Worm (Caenorhabditis elegans) whole organism, L1 larva: ENCODE measurements around the gene dpm-3.

Source experiments
- C16A3.4 ChIP-seq: fragments of 150-350 bp; optimal IDR thresholded peaks from 2 replicates; lab custom pipeline; 2014; ENCODE audit warnings: missing biosample characterization, missing genetic modification characterization
- C34B4.2 ChIP-seq: sonication (generic microtip); optimal IDR thresholded peaks from 2 replicates; lab custom pipeline; 2017; ENCODE audit warnings: mild to moderate bottlenecking, missing genetic modification characterization, missing compliant biosample characterization
- F16B12.6 ChIP-seq: fragments of 150-350 bp; optimal IDR thresholded peaks from 2 replicates; lab custom pipeline; 2014; ENCODE audit warnings: missing biosample characterization, missing genetic modification characterization
- aha-1 ChIP-seq: fragments of 150-350 bp; optimal IDR thresholded peaks from 2 replicates; lab custom pipeline; 2014; ENCODE audit warnings: missing biosample characterization, missing genetic modification characterization
- alr-1 ChIP-seq: fragments of 200-800 bp; sonication (Bioruptor generic); optimal IDR thresholded peaks from 2 replicates; lab custom pipeline; 2018; ENCODE audit warnings: borderline replicate concordance, mild to moderate bottlenecking, missing genetic modification characterization, missing compliant biosample characterization
- blmp-1 ChIP-seq: fragments of 150-350 bp; optimal IDR thresholded peaks from 2 replicates; lab custom pipeline; 2014; ENCODE audit warnings: missing biosample characterization, missing genetic modification characterization
- ceh-82 ChIP-seq, 3 experiments: fragments of 150-350 bp in 1 of 3; sonication (generic microtip) in 2 of 3; optimal IDR thresholded peaks; 2 replicates each; lab custom pipeline; 2014 to 2017; ENCODE audit warnings: missing biosample characterization in 3 of 3, missing genetic modification characterization in 3 of 3
- ceh-88 ChIP-seq: fragments of 200-800 bp; sonication (Bioruptor generic); IDR thresholded peaks from 2 replicates; pipeline ENCODE4 v1.3.6; 2022; ENCODE audit warnings: missing genetic modification characterization, missing compliant biosample characterization
- ces-1 ChIP-seq: fragments of 150-350 bp; optimal IDR thresholded peaks from 2 replicates; lab custom pipeline; 2014; ENCODE audit warnings: missing biosample characterization, missing genetic modification reagents, missing genetic modification characterization
- efl-3 ChIP-seq: fragments of 200-800 bp; sonication (Bioruptor generic); optimal IDR thresholded peaks from 2 replicates; lab custom pipeline; 2018; ENCODE audit warnings: mild to moderate bottlenecking, missing genetic modification characterization, missing compliant biosample characterization
- egl-13 ChIP-seq: sonication (generic microtip); optimal IDR thresholded peaks from 2 replicates; lab custom pipeline; 2016; ENCODE audit warnings: missing genotype, missing genetic modification reagents, missing genetic modification characterization, missing compliant biosample characterization
- elt-2 ChIP-seq: sonication (generic microtip); optimal IDR thresholded peaks from 2 replicates; lab custom pipeline; 2016; ENCODE audit warnings: missing genetic modification characterization, mild to moderate bottlenecking, inconsistent platforms, missing compliant biosample characterization, missing genetic modification reagents
- ets-5 ChIP-seq: fragments of 200-800 bp; sonication (Bioruptor generic); IDR thresholded peaks from 2 replicates; pipeline ENCODE4 v1.3.6; 2022; ENCODE audit warnings: missing genetic modification characterization, missing compliant biosample characterization
- fkh-4 ChIP-seq: sonication (generic microtip); optimal IDR thresholded peaks from 2 replicates; lab custom pipeline; 2016; ENCODE audit warnings: missing compliant biosample characterization, missing genetic modification characterization, borderline replicate concordance
- grh-1 ChIP-seq: fragments of 200-800 bp; sonication (Bioruptor generic); IDR thresholded peaks from 2 replicates; pipeline ENCODE4 v1.3.6; 2022; ENCODE audit warnings: missing genetic modification reagents, missing genetic modification characterization, missing compliant biosample characterization
- hlh-17 ChIP-seq: fragments of 200-800 bp; sonication (Bioruptor generic); optimal IDR thresholded peaks from 2 replicates; lab custom pipeline; 2018; ENCODE audit warnings: missing genetic modification characterization, mild to moderate bottlenecking, missing compliant biosample characterization, moderate library complexity, borderline replicate concordance
- irx-1 ChIP-seq: sonication (generic microtip); optimal IDR thresholded peaks from 2 replicates; lab custom pipeline; 2016; ENCODE audit warnings: missing genetic modification characterization, missing compliant biosample characterization
- isw-1 ChIP-seq: fragments of 200-800 bp; sonication (Bioruptor generic); IDR thresholded peaks from 2 replicates; pipeline ENCODE4 v1.3.6; 2022; ENCODE audit warnings: missing genetic modification characterization, missing compliant biosample characterization
- jun-1 ChIP-seq: fragments of 150-350 bp; optimal IDR thresholded peaks from 2 replicates; lab custom pipeline; 2014; ENCODE audit warnings: missing biosample characterization, missing genetic modification reagents, missing genetic modification characterization
- lin-13 ChIP-seq: fragments of 150-350 bp; optimal IDR thresholded peaks from 2 replicates; lab custom pipeline; 2014; ENCODE audit warnings: missing biosample characterization, missing genetic modification reagents, missing genetic modification characterization
- mab-9 ChIP-seq: fragments of 200-800 bp; sonication (Bioruptor generic); IDR thresholded peaks from 2 replicates; pipeline ENCODE4 v1.3.6; 2022; ENCODE audit warnings: missing genetic modification reagents, missing genetic modification characterization, missing compliant biosample characterization
- mdl-1 ChIP-seq, 2 experiments: fragments of 150-350 bp; optimal IDR thresholded peaks; 2 replicates each; lab custom pipeline; 2014 to 2017; ENCODE audit warnings: missing biosample characterization in 2 of 2, missing genetic modification characterization in 2 of 2, inconsistent platforms in 1 of 2
- nhr-11 ChIP-seq: fragments of 150-350 bp; optimal IDR thresholded peaks from 2 replicates; lab custom pipeline; 2014; ENCODE audit warnings: missing biosample characterization, missing genetic modification characterization
- nhr-12 ChIP-seq: sonication (generic microtip); optimal IDR thresholded peaks from 2 replicates; lab custom pipeline; 2017; ENCODE audit warnings: missing biosample characterization, missing genetic modification characterization
- nhr-28 ChIP-seq: fragments of 150-350 bp; optimal IDR thresholded peaks from 2 replicates; lab custom pipeline; 2014; ENCODE audit warnings: missing biosample characterization, missing genetic modification characterization
- nhr-71 ChIP-seq: sonication (generic microtip); optimal IDR thresholded peaks from 2 replicates; lab custom pipeline; 2016; ENCODE audit warnings: mild to moderate bottlenecking, missing genetic modification characterization, moderate library complexity, missing compliant biosample characterization
- nhr-90 ChIP-seq: sonication (generic microtip); optimal IDR thresholded peaks from 2 replicates; lab custom pipeline; 2016; ENCODE audit warnings: mild to moderate bottlenecking, missing genetic modification characterization, missing compliant biosample characterization; ENCODE audit not compliant: poor library complexity
- pag-3 ChIP-seq: sonication (generic microtip); optimal IDR thresholded peaks from 2 replicates; lab custom pipeline; 2017; ENCODE audit warnings: missing genetic modification characterization, mild to moderate bottlenecking, missing compliant biosample characterization, antibody characterized with exemption, borderline replicate concordance; ENCODE audit not compliant: insufficient read depth
- pax-3 ChIP-seq: fragments of 200-800 bp; sonication (Bioruptor generic); optimal IDR thresholded peaks from 2 replicates; lab custom pipeline; 2018; ENCODE audit warnings: mild to moderate bottlenecking, missing genetic modification characterization, moderate library complexity, missing compliant biosample characterization
- pqm-1 ChIP-seq: sonication (generic microtip); optimal IDR thresholded peaks from 3 replicates; lab custom pipeline; 2017; ENCODE audit warnings: missing biosample characterization, missing genetic modification characterization
- snpc-4 ChIP-seq: fragments of 150-350 bp; optimal IDR thresholded peaks from 2 replicates; lab custom pipeline; 2014; ENCODE audit warnings: missing biosample characterization, missing genetic modification characterization
- sptf-1 ChIP-seq: fragments of 150-350 bp; optimal IDR thresholded peaks from 2 replicates; lab custom pipeline; 2014; ENCODE audit warnings: missing biosample characterization, missing genetic modification characterization
- sup-37 ChIP-seq: fragments of 200-800 bp; sonication (Bioruptor generic); optimal IDR thresholded peaks from 2 replicates; lab custom pipeline; 2018; ENCODE audit warnings: mild to moderate bottlenecking, missing genetic modification characterization, missing compliant biosample characterization
- swsn-7 ChIP-seq: sonication (generic microtip); optimal IDR thresholded peaks from 2 replicates; lab custom pipeline; 2016; ENCODE audit warnings: missing genetic modification characterization, missing compliant biosample characterization
- tlp-1 ChIP-seq: fragments of 150-350 bp; optimal IDR thresholded peaks from 2 replicates; lab custom pipeline; 2014; ENCODE audit warnings: missing biosample characterization, missing genetic modification characterization
- unc-30 ChIP-seq: sonication (generic microtip); optimal IDR thresholded peaks from 2 replicates; lab custom pipeline; 2017; ENCODE audit warnings: missing biosample characterization, missing genetic modification characterization
- unc-62 ChIP-seq: fragments of 150-350 bp; optimal IDR thresholded peaks from 2 replicates; lab custom pipeline; 2014; ENCODE audit warnings: missing biosample characterization, missing genetic modification reagents, missing genetic modification characterization
- vab-15 ChIP-seq: sonication (generic microtip); optimal IDR thresholded peaks from 2 replicates; lab custom pipeline; 2017; ENCODE audit warnings: missing genotype, mild to moderate bottlenecking, missing genetic modification characterization, missing compliant biosample characterization
- xbp-1 ChIP-seq: sonication (generic microtip); optimal IDR thresholded peaks from 2 replicates; lab custom pipeline; 2016; ENCODE audit warnings: missing genetic modification characterization, missing compliant biosample characterization
- zag-1 ChIP-seq: fragments of 150-350 bp; optimal IDR thresholded peaks from 2 replicates; lab custom pipeline; 2014; ENCODE audit warnings: missing biosample characterization, missing genetic modification characterization
- ztf-11 ChIP-seq, 2 experiments: sonication (generic microtip); optimal IDR thresholded peaks; 2 replicates each; lab custom pipeline; 2016 to 2017; ENCODE audit warnings: missing genetic modification characterization in 2 of 2, missing biosample characterization in 1 of 2, missing compliant biosample characterization in 1 of 2

dpm-3 gene

DNA sequence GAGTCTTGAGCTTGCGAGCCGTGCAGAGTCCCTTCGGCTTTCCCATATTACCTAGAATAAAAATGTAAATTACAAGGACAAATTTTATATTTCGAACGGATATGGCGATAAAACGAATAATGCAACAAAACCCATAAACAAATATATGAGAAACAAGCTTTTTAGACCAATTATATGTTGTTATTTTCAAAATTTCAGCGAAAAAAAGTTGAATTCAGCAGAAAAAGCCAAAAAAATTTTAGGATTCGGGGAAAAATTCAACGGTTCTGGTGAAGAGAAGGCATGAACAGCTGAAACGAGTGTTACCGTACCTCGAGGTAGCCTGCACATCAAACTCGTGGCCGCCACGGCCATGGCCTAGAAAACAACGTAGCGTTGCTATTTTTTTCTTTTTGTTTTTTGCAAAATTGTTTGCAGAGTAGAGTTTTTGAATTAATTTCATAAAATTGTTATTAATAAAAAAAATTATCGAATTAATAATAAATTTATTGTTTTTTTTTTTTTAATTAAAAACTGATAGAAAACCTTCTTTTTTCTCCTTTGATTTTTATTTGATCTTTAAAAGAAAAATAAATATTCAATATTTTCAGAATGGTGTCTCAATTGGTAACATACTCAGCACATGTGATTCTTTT lies at the start of gene dpm-3, which contains the start of gene rps-23 (continued):
- TF ChIP-seq pax-3 (tag; lab: Kevin White, UChicago) (peak; percentile 95), egl-13 (tag; lab: Kevin White, UChicago) (peak; percentile 91), ets-5 (GFP tag; lab: Robert Waterston, UW) (no peak), isw-1 (peak; percentile 97), xbp-1 (tag; lab: Kevin White, UChicago) (peak; percentile 94), nhr-90 (tag; lab: Kevin White, UChicago) (peak; percentile 95), ztf-11 (tag; optimal IDR thresholded peaks at IDR 0.05; lab: Kevin White, UChicago) (peak in 1 of 2 experiments; percentile 89), alr-1 (no peak), fkh-4 (peak; percentile 87), pag-3 (tag; lab: Kevin White, UChicago) (peak; percentile 8), sptf-1 (no peak), unc-62 (GFP tag; lab: Kevin White, UChicago) (no peak), C34B4.2 (tag; lab: Kevin White, UChicago) (no peak), snpc-4 (peak; percentile 75), nhr-12 (tag; lab: Kevin White, UChicago) (no peak), unc-30 (tag; lab: Kevin White, UChicago) (no peak), irx-1 (peak; percentile 89), pqm-1 (tag; lab: Kevin White, UChicago) (no peak), mdl-1 (tag; optimal IDR thresholded peaks at IDR 0.05; lab: Kevin White, UChicago) (peak in 1 of 2 experiments; percentile 87), hlh-17 (GFP tag; lab: Kevin White, UChicago) (no peak), efl-3 (GFP tag; lab: Kevin White, UChicago) (peak; percentile 10), F16B12.6 (tag; lab: Kevin White, UChicago) (peak; percentile 72), nhr-28 (tag; lab: Kevin White, UChicago) (no peak), C16A3.4 (tag; lab: Kevin White, UChicago) (peak; percentile 97), ceh-88 (GFP tag; lab: Robert Waterston, UW) (peak; percentile 87), aha-1 (tag; lab: Kevin White, UChicago) (peak; percentile 37), jun-1 (tag; lab: Kevin White, UChicago) (peak; percentile 86), tlp-1 (tag; lab: Kevin White, UChicago) (no peak), lin-13 (peak; percentile 93), mab-9 (GFP tag; lab: Robert Waterston, UW) (peak; percentile 93), swsn-7 (tag; lab: Kevin White, UChicago) (peak; percentile 93), ces-1 (GFP tag; lab: Kevin White, UChicago) (no peak)

DNA sequence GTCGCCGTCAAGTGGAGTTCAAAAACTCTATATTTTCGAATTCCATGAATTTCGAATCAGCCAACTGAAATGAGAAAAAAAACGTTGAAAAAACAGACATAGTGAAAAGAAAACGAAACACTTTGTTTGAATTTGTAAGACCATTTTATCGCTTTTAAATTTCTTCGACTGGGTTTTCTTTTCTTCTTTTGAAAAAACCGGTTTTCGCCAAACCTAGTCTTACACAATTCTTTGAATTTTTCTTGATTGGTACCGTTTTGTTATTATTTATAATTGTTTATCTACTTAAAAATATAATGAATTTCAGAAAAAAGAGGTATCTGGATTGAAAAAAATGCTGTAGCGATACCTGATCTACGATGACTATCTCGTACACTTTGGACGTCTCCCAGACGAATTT lies 41.7 kb upstream of the dpm-3 start, which contains the start of gene best-22:
TSS of gene best-22 (plus strand) at position 301 of the 400 bp plus-strand sequence.
- TF ChIP-seq vab-15 (tag; lab: Kevin White, UChicago), result no peak
- TF ChIP-seq blmp-1 (tag; lab: Kevin White, UChicago), result peak; percentile 27
- TF ChIP-seq nhr-71, result no peak
- TF ChIP-seq zag-1 (tag; lab: Kevin White, UChicago), result no peak
- no peak for TF ChIP-seq ceh-82 (tag; optimal IDR thresholded peaks at IDR 0.05; lab: Kevin White, UChicago)
- TF ChIP-seq elt-2 (tag; lab: Kevin White, UChicago), result no peak
- TF ChIP-seq nhr-90 (tag; lab: Kevin White, UChicago), result no peak
- no peak for TF ChIP-seq mab-9 (GFP tag; lab: Robert Waterston, UW)
- no peak for TF ChIP-seq nhr-11
- TF ChIP-seq sup-37 (GFP tag; lab: Kevin White, UChicago), result no peak
- peak; percentile 56; the same call in 1 of the 2 replicates for TF ChIP-seq grh-1 (GFP tag; lab: Robert Waterston, UW)
